Worm (Caenorhabditis elegans): ENCODE results near the gene F12E12.6.

ce11 chrII:3759010-3759409, 22.3 kb upstream of the F12E12.6 start, which contains the start of gene T24E12.12:
- TF ChIP-seq elt-3 (tag; optimal IDR thresholded peaks at IDR 0.05): no peak
- no peak for TF ChIP-seq lin-39 (tag; optimal IDR thresholded peaks at IDR 0.05)
- TF ChIP-seq ama-1 (optimal IDR thresholded peaks at IDR 0.05): no peak
- no peak for TF ChIP-seq dpl-1 (GFP tag; optimal IDR thresholded peaks at IDR 0.05)
- no peak for TF ChIP-seq unc-62 (GFP tag; optimal IDR thresholded peaks at IDR 0.05)

Data from whole organism, L1 larva.